Worm (Caenorhabditis elegans): ENCODE measurements around the gene nspc-13.

DNA sequence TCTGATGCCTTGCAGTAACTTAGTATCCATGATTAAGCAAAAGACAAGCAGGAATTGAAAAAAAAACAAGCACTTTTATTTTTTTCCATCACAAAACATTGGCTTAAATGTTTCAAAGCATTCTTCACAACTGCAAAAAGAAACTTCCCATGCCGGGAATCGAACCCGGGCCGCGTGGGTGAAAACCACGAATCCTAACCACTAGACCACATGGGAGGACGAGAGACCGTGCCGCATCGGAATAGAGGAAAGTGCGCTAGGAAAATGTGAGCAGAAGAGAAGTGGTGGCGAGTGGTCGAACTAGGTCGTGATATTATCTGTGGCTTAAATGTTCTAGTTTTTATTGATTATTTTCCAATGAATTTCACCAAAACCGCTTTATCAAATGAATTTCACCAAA is 10.3 kb downstream of the nspc-13 start:
- TF ChIP-seq lin-15B (tag; optimal IDR thresholded peaks at IDR 0.05) (no peak), ceh-82 (tag; optimal IDR thresholded peaks at IDR 0.05) (no peak), unc-39 (tag; optimal IDR thresholded peaks at IDR 0.05) (no peak), nhr-28 (tag; optimal IDR thresholded peaks at IDR 0.05) (no peak), nhr-25 (tag; optimal IDR thresholded peaks at IDR 0.05) (no peak), unc-62 (GFP tag; optimal IDR thresholded peaks at IDR 0.05) (no peak), ztf-4 (tag; optimal IDR thresholded peaks at IDR 0.05) (no peak), ama-1 (optimal IDR thresholded peaks at IDR 0.05) (no peak), nhr-11 (tag; optimal IDR thresholded peaks at IDR 0.05) (no peak), fkh-2 (tag; optimal IDR thresholded peaks at IDR 0.05) (no peak)
